Worm (Caenorhabditis elegans): ENCODE measurements around the gene lido-11.

Gene lido-11

ce11 chrII:3050703-3051102, 46.9 kb downstream of the lido-11 start, which contains the start of gene sri-31:
TSS of gene sri-31 (plus strand) at chrII:3051003.
- TF ChIP-seq hmbx-1 (tag; optimal IDR thresholded peaks at IDR 0.05) (no peak), ets-7 (tag; optimal IDR thresholded peaks at IDR 0.05) (no peak), aly-1 (tag; optimal IDR thresholded peaks at IDR 0.05) (no peak), hmg-4 (GFP tag; optimal IDR thresholded peaks at IDR 0.05) (no peak), flt-1 (GFP tag; IDR thresholded peaks at IDR 0.05) (no peak), F13C5.2 (tag; optimal IDR thresholded peaks at IDR 0.05) (no peak), ceh-36 (tag; optimal IDR thresholded peaks at IDR 0.05) (no peak), hnd-1 (tag; optimal IDR thresholded peaks at IDR 0.05) (no peak), pes-1 (GFP tag; IDR thresholded peaks at IDR 0.05) (no peak), ama-1 (optimal IDR thresholded peaks at IDR 0.05) (no peak), tbx-37 (GFP tag; conservative IDR thresholded peaks at IDR 0.05) (no peak), ceh-13 (GFP tag; optimal IDR thresholded peaks at IDR 0.05) (no peak)

ce11 chrII:3051332-3051731, 47.6 kb downstream of the lido-11 start:
- no peak for TF ChIP-seq flt-1 (GFP tag; IDR thresholded peaks at IDR 0.05)
- TF ChIP-seq tbx-11 (GFP tag; IDR thresholded peaks at IDR 0.05) = no peak
- no peak for TF ChIP-seq aly-1 (tag; optimal IDR thresholded peaks at IDR 0.05)
- no peak for TF ChIP-seq hnd-1 (tag; optimal IDR thresholded peaks at IDR 0.05)
- TF ChIP-seq tbx-37 (GFP tag; conservative IDR thresholded peaks at IDR 0.05) = no peak
- no peak for TF ChIP-seq sea-1 (GFP tag; conservative IDR thresholded peaks at IDR 0.05)
- no peak for TF ChIP-seq tra-4 (tag; optimal IDR thresholded peaks at IDR 0.05)
- no peak for TF ChIP-seq hmbx-1 (tag; optimal IDR thresholded peaks at IDR 0.05)
- TF ChIP-seq ama-1 (optimal IDR thresholded peaks at IDR 0.05) = no peak
- TF ChIP-seq pes-1 (GFP tag; IDR thresholded peaks at IDR 0.05) = no peak
- TF ChIP-seq scrt-1 (GFP tag; IDR thresholded peaks at IDR 0.05) = no peak
- no peak for TF ChIP-seq hmg-4 (GFP tag; optimal IDR thresholded peaks at IDR 0.05)
- TF ChIP-seq ets-7 (tag; optimal IDR thresholded peaks at IDR 0.05) = no peak
- TF ChIP-seq B0310.2 (tag; optimal IDR thresholded peaks at IDR 0.05) = no peak
- no peak for TF ChIP-seq ceh-36 (tag; optimal IDR thresholded peaks at IDR 0.05)
- no peak for TF ChIP-seq ceh-13 (GFP tag; optimal IDR thresholded peaks at IDR 0.05)
- TF ChIP-seq F13C5.2 (tag; optimal IDR thresholded peaks at IDR 0.05) = no peak

DNA sequence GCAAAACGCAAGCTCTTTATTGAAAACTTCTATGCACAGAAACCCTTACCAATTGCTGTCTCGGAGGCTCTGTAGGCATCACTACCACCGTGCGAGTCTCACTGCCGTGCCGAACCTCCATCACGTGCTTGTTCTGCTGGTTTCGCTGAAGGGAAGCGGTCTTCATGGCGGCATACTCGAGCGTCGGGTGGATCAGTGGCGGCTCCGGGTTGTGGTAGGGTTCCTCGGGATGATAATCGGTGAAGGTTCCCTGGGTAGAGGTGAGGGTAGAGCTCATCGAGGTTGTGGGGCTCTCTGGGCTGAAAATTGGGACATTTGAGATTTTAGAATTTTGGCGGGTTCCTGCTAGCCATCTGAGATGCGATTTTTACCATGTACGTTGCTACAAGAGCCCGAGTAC, 49.1 kb downstream of the lido-11 start:
- TF ChIP-seq aly-1 (tag; optimal IDR thresholded peaks at IDR 0.05) (no peak), scrt-1 (GFP tag; IDR thresholded peaks at IDR 0.05) (no peak), ceh-36 (tag; optimal IDR thresholded peaks at IDR 0.05) (no peak), hnd-1 (tag; optimal IDR thresholded peaks at IDR 0.05) (no peak), ets-7 (tag; optimal IDR thresholded peaks at IDR 0.05) (no peak), sea-1 (GFP tag; conservative IDR thresholded peaks at IDR 0.05) (no peak), F13C5.2 (tag; optimal IDR thresholded peaks at IDR 0.05) (no peak), tbx-11 (GFP tag; IDR thresholded peaks at IDR 0.05) (no peak), ceh-13 (GFP tag; optimal IDR thresholded peaks at IDR 0.05) (no peak), pes-1 (GFP tag; IDR thresholded peaks at IDR 0.05) (no peak), tbx-37 (GFP tag; conservative IDR thresholded peaks at IDR 0.05) (no peak), flt-1 (GFP tag; IDR thresholded peaks at IDR 0.05) (no peak), ama-1 (optimal IDR thresholded peaks at IDR 0.05) (no peak), B0310.2 (tag; optimal IDR thresholded peaks at IDR 0.05) (no peak), hmg-4 (GFP tag; optimal IDR thresholded peaks at IDR 0.05) (no peak), tra-4 (tag; optimal IDR thresholded peaks at IDR 0.05) (no peak), hmbx-1 (tag; optimal IDR thresholded peaks at IDR 0.05) (no peak)

- TF ChIP-seq hmbx-1 (tag; optimal IDR thresholded peaks at IDR 0.05) (no peak), tra-4 (tag; optimal IDR thresholded peaks at IDR 0.05) (no peak), pes-1 (GFP tag; IDR thresholded peaks at IDR 0.05) (no peak), sea-1 (GFP tag; conservative IDR thresholded peaks at IDR 0.05) (no peak), aly-1 (tag; optimal IDR thresholded peaks at IDR 0.05) (no peak)
Measured at ce11 chrII:3053689-3054088, 49.9 kb downstream of the lido-11 start.

- TF ChIP-seq sea-1 (GFP tag; conservative IDR thresholded peaks at IDR 0.05) (no peak), tbx-11 (GFP tag; IDR thresholded peaks at IDR 0.05) (no peak), tra-4 (tag; optimal IDR thresholded peaks at IDR 0.05) (no peak), hmbx-1 (tag; optimal IDR thresholded peaks at IDR 0.05) (no peak), tbx-37 (GFP tag; conservative IDR thresholded peaks at IDR 0.05) (no peak), ceh-36 (tag; optimal IDR thresholded peaks at IDR 0.05) (no peak), B0310.2 (tag; optimal IDR thresholded peaks at IDR 0.05) (no peak), scrt-1 (GFP tag; IDR thresholded peaks at IDR 0.05) (no peak), F13C5.2 (tag; optimal IDR thresholded peaks at IDR 0.05) (no peak), hnd-1 (tag; optimal IDR thresholded peaks at IDR 0.05) (no peak), ceh-13 (GFP tag; optimal IDR thresholded peaks at IDR 0.05) (no peak), hmg-4 (GFP tag; optimal IDR thresholded peaks at IDR 0.05) (no peak), ama-1 (optimal IDR thresholded peaks at IDR 0.05) (no peak), pes-1 (GFP tag; IDR thresholded peaks at IDR 0.05) (no peak), flt-1 (GFP tag; IDR thresholded peaks at IDR 0.05) (no peak), aly-1 (tag; optimal IDR thresholded peaks at IDR 0.05) (no peak), ets-7 (tag; optimal IDR thresholded peaks at IDR 0.05) (no peak)
Measured at ce11 chrII:3054221-3054620, 50.5 kb downstream of the lido-11 start, which contains the start of gene lido-13. TSS of gene lido-13 (minus strand) at chrII:3054321.

- no peak for TF ChIP-seq tbx-37 (GFP tag; conservative IDR thresholded peaks at IDR 0.05)
- peak; percentile 36 for TF ChIP-seq aly-1 (tag; optimal IDR thresholded peaks at IDR 0.05)
Measured at ce11 chrII:3054622-3055021, 50.9 kb downstream of the lido-11 start.
